Worm (Caenorhabditis elegans) whole organism, L3 larva: ENCODE measurements around the gene let-70.

Source experiments
- ama-1 ChIP-seq: fragments of 150-350 bp; optimal IDR thresholded peaks from 2 replicates; lab custom pipeline; 2018
- lsy-12 ChIP-seq: sonication (generic microtip); optimal IDR thresholded peaks from 2 replicates; lab custom pipeline; 2016; ENCODE audit warnings: mild to moderate bottlenecking, missing genetic modification characterization, missing compliant biosample characterization
- mdl-1 ChIP-seq: fragments of 150-350 bp; optimal IDR thresholded peaks from 2 replicates; lab custom pipeline; 2014; ENCODE audit warnings: missing biosample characterization, missing genetic modification characterization
- nhr-43 ChIP-seq: sonication (generic microtip); optimal IDR thresholded peaks from 2 replicates; lab custom pipeline; 2016; ENCODE audit warnings: mild to moderate bottlenecking, missing genetic modification characterization, missing compliant biosample characterization; ENCODE audit not compliant: poor library complexity, severe bottlenecking
- nhr-77 ChIP-seq: fragments of 150-350 bp; optimal IDR thresholded peaks from 2 replicates; lab custom pipeline; 2014; ENCODE audit warnings: missing biosample characterization, missing genetic modification characterization
- snpc-4 ChIP-seq: fragments of 150-350 bp; optimal IDR thresholded peaks from 2 replicates; lab custom pipeline; 2014; ENCODE audit warnings: missing biosample characterization, missing genetic modification characterization

- TF ChIP-seq snpc-4 (tag; lab: Kevin White, UChicago), result no peak
- TF ChIP-seq ama-1, result no peak
- TF ChIP-seq lsy-12 (tag; lab: Kevin White, UChicago), result no peak
- no peak for TF ChIP-seq mdl-1
- no peak for TF ChIP-seq nhr-77
- TF ChIP-seq nhr-43, result no peak
Observed at ce11 chrIV:11131268-11131667, 49.2 kb upstream of the let-70 start, which contains the start of gene ard-1.
